Fruit fly (Drosophila melanogaster) whole organism, embryonic: ENCODE results near the gene CG45045.

ENCODE experiments used
- ATbp ChIP-seq: fragments of 200-800 bp; sonication (Bioruptor generic); optimal IDR thresholded peaks from 2 replicates; lab custom pipeline; 2017; ENCODE audit warnings: missing biosample characterization, mild to moderate bottlenecking, missing genetic modification characterization, missing genetic modification reagents
- Aef1 ChIP-seq: fragments of 200-800 bp; sonication (Bioruptor generic); IDR thresholded peaks from 3 replicates; pipeline ENCODE4 v1.3.6; 2022; ENCODE audit warnings: missing biosample characterization, missing genetic modification characterization
- Asciz ChIP-seq: fragments of 200-800 bp; sonication (Bioruptor generic); optimal IDR thresholded peaks from 2 replicates; lab custom pipeline; 2017; ENCODE audit warnings: missing biosample characterization, mild to moderate bottlenecking, missing genetic modification characterization, missing genetic modification reagents
- CG10147 ChIP-seq: fragments of 200-800 bp; sonication (Bioruptor generic); optimal IDR thresholded peaks from 2 replicates; lab custom pipeline; 2019; ENCODE audit warnings: missing biosample characterization, mild to moderate bottlenecking, missing genetic modification characterization, moderate library complexity
- CG10462 ChIP-seq: fragments of 200-800 bp; sonication (Bioruptor generic); optimal IDR thresholded peaks from 2 replicates; lab custom pipeline; 2016; ENCODE audit warnings: missing biosample characterization, missing genetic modification characterization
- CG11456 ChIP-seq: fragments of 200-800 bp; sonication (Bioruptor generic); IDR thresholded peaks from 3 replicates; pipeline ENCODE4 v1.3.6; 2022; ENCODE audit warnings: missing biosample characterization, missing genetic modification characterization
- CG11560 ChIP-seq: fragments of 200-800 bp; sonication (Bioruptor generic); IDR thresholded peaks from 3 replicates; pipeline ENCODE4 v1.3.6; 2022; ENCODE audit warnings: missing biosample characterization, missing genetic modification characterization
- CG11723 ChIP-seq: fragments of 200-800 bp; sonication (Bioruptor generic); optimal IDR thresholded peaks from 2 replicates; lab custom pipeline; 2017; ENCODE audit warnings: missing biosample characterization, mild to moderate bottlenecking, missing genetic modification characterization
- CG13624 ChIP-seq: fragments of 200-800 bp; sonication (Bioruptor generic); optimal IDR thresholded peaks from 2 replicates; lab custom pipeline; 2016; ENCODE audit warnings: missing biosample characterization, missing genetic modification characterization
- CG15696 ChIP-seq: fragments of 200-800 bp; sonication (Bioruptor generic); optimal IDR thresholded peaks from 2 replicates; lab custom pipeline; 2019; ENCODE audit warnings: missing biosample characterization, mild to moderate bottlenecking, missing genetic modification characterization, moderate library complexity
- CG1602 ChIP-seq: fragments of 200-800 bp; sonication (Bioruptor generic); optimal IDR thresholded peaks from 3 replicates; lab custom pipeline; 2016; ENCODE audit warnings: missing biosample characterization, missing genetic modification characterization
- CG16779 ChIP-seq: fragments of 200-800 bp; sonication (Bioruptor generic); IDR thresholded peaks from 2 replicates; pipeline ENCODE4 v1.3.6; 2022; ENCODE audit warnings: missing biosample characterization, missing genetic modification characterization
- CG17385 ChIP-seq: fragments of 200-800 bp; sonication (Bioruptor generic); optimal IDR thresholded peaks from 3 replicates; lab custom pipeline; 2018; ENCODE audit warnings: missing biosample characterization, mild to moderate bottlenecking, missing genetic modification characterization
- CG2129 ChIP-seq: fragments of 200-800 bp; sonication (Bioruptor generic); IDR thresholded peaks from 2 replicates; pipeline ENCODE4 v1.3.6; 2022; ENCODE audit warnings: missing biosample characterization, missing genetic modification characterization; ENCODE audit not compliant: partially characterized antibody
- CG31441 ChIP-seq: fragments of 200-800 bp; sonication (Bioruptor generic); IDR thresholded peaks from 2 replicates; pipeline ENCODE4 v1.3.6; 2022; ENCODE audit warnings: missing biosample characterization, missing genetic modification characterization
- CG34422 ChIP-seq: fragments of 200-800 bp; sonication (Bioruptor generic); IDR thresholded peaks from 3 replicates; pipeline ENCODE4 v1.3.6; 2022; ENCODE audit warnings: missing biosample characterization, missing genetic modification characterization
- CG4730 ChIP-seq: fragments of 200-800 bp; sonication (Bioruptor generic); IDR thresholded peaks from 2 replicates; pipeline ENCODE4 v1.3.6; 2022; ENCODE audit warnings: missing biosample characterization, missing genetic modification characterization
- CG4854 ChIP-seq: fragments of 200-800 bp; sonication (Bioruptor generic); optimal IDR thresholded peaks from 2 replicates; lab custom pipeline; 2016; ENCODE audit warnings: missing biosample characterization, missing genetic modification characterization, inconsistent platforms
- CG7357 ChIP-seq: fragments of 200-800 bp; sonication (Bioruptor generic); IDR thresholded peaks from 3 replicates; pipeline ENCODE4 v1.3.6; 2022; ENCODE audit warnings: missing biosample characterization, missing genetic modification characterization
- CG7786 ChIP-seq: fragments of 200-800 bp; sonication (Bioruptor generic); optimal IDR thresholded peaks from 2 replicates; lab custom pipeline; 2016; ENCODE audit warnings: missing biosample characterization, missing genetic modification characterization
- CG9727 ChIP-seq: fragments of 200-800 bp; sonication (Bioruptor generic); optimal IDR thresholded peaks from 3 replicates; lab custom pipeline; 2017; ENCODE audit warnings: missing biosample characterization, mild to moderate bottlenecking, missing genetic modification characterization
- CrebB ChIP-seq: fragments of 200-800 bp; sonication (Bioruptor generic); optimal IDR thresholded peaks from 3 replicates; lab custom pipeline; 2018; ENCODE audit warnings: missing biosample characterization, mild to moderate bottlenecking, missing genetic modification characterization
- Dref ChIP-seq: fragments of 200-800 bp; sonication (Bioruptor generic); IDR thresholded peaks from 2 replicates; pipeline ENCODE4 v1.3.6; 2022; ENCODE audit warnings: missing biosample characterization, missing genetic modification characterization
- Hsf ChIP-seq: fragments of 200-800 bp; sonication (Bioruptor generic); optimal IDR thresholded peaks from 3 replicates; lab custom pipeline; 2016; ENCODE audit warnings: missing biosample characterization, missing genetic modification characterization
- Kr ChIP-seq: fragments of 200-800 bp; sonication (Bioruptor generic); optimal IDR thresholded peaks from 2 replicates; lab custom pipeline; 2017; ENCODE audit warnings: missing biosample characterization, mild to moderate bottlenecking, missing genetic modification characterization
- Lpt ChIP-seq: fragments of >200 bp; optimal IDR thresholded peaks from 2 replicates; lab custom pipeline; 2018; ENCODE audit warnings: missing biosample characterization, missing genetic modification characterization
- Med ChIP-seq: fragments of 200-800 bp; sonication (Bioruptor generic); peaks from one replicate; lab custom pipeline; 2016; ENCODE audit warnings: missing biosample characterization, missing genetic modification characterization, mild to moderate bottlenecking, inconsistent platforms, moderate library complexity
- Sox102F ChIP-seq: fragments of 200-800 bp; sonication (Bioruptor generic); optimal IDR thresholded peaks from 2 replicates; lab custom pipeline; 2018; ENCODE audit warnings: missing biosample characterization, mild to moderate bottlenecking, missing genetic modification characterization, moderate library complexity
- Sry-δ ChIP-seq: fragments of 200-800 bp; sonication (Bioruptor generic); optimal IDR thresholded peaks from 2 replicates; lab custom pipeline; 2016; ENCODE audit warnings: missing biosample characterization, missing genetic modification characterization
- YL-1 ChIP-seq: fragments of 200-800 bp; sonication (Bioruptor generic); optimal IDR thresholded peaks from 3 replicates; lab custom pipeline; 2017; ENCODE audit warnings: missing biosample characterization, mild to moderate bottlenecking, missing genetic modification characterization
- bigmax ChIP-seq: fragments of 200-800 bp; sonication (Bioruptor generic); optimal IDR thresholded peaks from 2 replicates; lab custom pipeline; 2018; ENCODE audit warnings: missing biosample characterization, mild to moderate bottlenecking, missing genetic modification characterization
- bowl ChIP-seq: fragments of 200-800 bp; sonication (Bioruptor generic); IDR thresholded peaks from 2 replicates; pipeline ENCODE4 v1.3.6; 2022; ENCODE audit warnings: missing biosample characterization, missing genetic modification characterization
- btn ChIP-seq: fragments of 200-800 bp; sonication (Bioruptor generic); optimal IDR thresholded peaks from 2 replicates; lab custom pipeline; 2016; ENCODE audit warnings: missing biosample characterization, missing genetic modification characterization
- chif ChIP-seq, 2 experiments: fragments of 200-800 bp; sonication (Bioruptor generic); optimal IDR thresholded peaks; 3 replicates each; lab custom pipeline; 2016; ENCODE audit warnings: missing biosample characterization in 2 of 2, missing genetic modification characterization in 2 of 2
- chinmo ChIP-seq: fragments of 200-800 bp; sonication (Bioruptor generic); IDR thresholded peaks from 4 replicates; pipeline ENCODE4 v1.3.6; 2022; ENCODE audit warnings: missing biosample characterization, missing genetic modification characterization; ENCODE audit not compliant: partially characterized antibody
- corto ChIP-seq: fragments of 200-800 bp; sonication (Bioruptor generic); optimal IDR thresholded peaks from 2 replicates; lab custom pipeline; 2016; ENCODE audit warnings: missing biosample characterization, mild to moderate bottlenecking, missing genetic modification characterization, moderate library complexity
- da ChIP-seq: fragments of 200-800 bp; sonication (Bioruptor generic); optimal IDR thresholded peaks from 2 replicates; lab custom pipeline; 2016; ENCODE audit warnings: missing biosample characterization, missing genetic modification characterization
- dimm ChIP-seq: fragments of 200-800 bp; sonication (Bioruptor generic); IDR thresholded peaks from 2 replicates; pipeline ENCODE4 v1.3.6; 2022; ENCODE audit warnings: missing biosample characterization, missing genetic modification characterization
- dm ChIP-seq: fragments of 200-800 bp; sonication (Bioruptor generic); optimal IDR thresholded peaks from 3 replicates; lab custom pipeline; 2016; ENCODE audit warnings: missing biosample characterization, missing genetic modification characterization
- lilli ChIP-seq: fragments of 200-800 bp; sonication (Bioruptor generic); optimal IDR thresholded peaks from 3 replicates; lab custom pipeline; 2016; ENCODE audit warnings: missing biosample characterization, missing genetic modification characterization
- mld ChIP-seq: fragments of 200-800 bp; sonication (Bioruptor generic); IDR thresholded peaks from 3 replicates; pipeline ENCODE4 v1.3.6; 2022; ENCODE audit warnings: missing biosample characterization, missing genetic modification characterization; ENCODE audit not compliant: partially characterized antibody
- otp ChIP-seq: fragments of 200-800 bp; sonication (Bioruptor generic); IDR thresholded peaks from 3 replicates; pipeline ENCODE4, ENCODE4 v1.3.6; 2022; ENCODE audit warnings: missing biosample characterization, missing genetic modification characterization
- scrt ChIP-seq: fragments of 200-800 bp; sonication (Bioruptor generic); optimal IDR thresholded peaks from 2 replicates; lab custom pipeline; 2018; ENCODE audit warnings: missing biosample characterization, mild to moderate bottlenecking, missing genetic modification characterization, moderate library complexity
- sens ChIP-seq: fragments of 200-800 bp; sonication (Bioruptor generic); peaks from one replicate; lab custom pipeline; 2016; ENCODE audit warnings: missing biosample characterization, missing genetic modification characterization
- tap ChIP-seq: fragments of 200-800 bp; optimal IDR thresholded peaks from 3 replicates; lab custom pipeline; 2019; ENCODE audit warnings: missing biosample characterization, mild to moderate bottlenecking, missing genetic modification characterization, moderate library complexity
- ttk ChIP-seq: fragments of 200-800 bp; sonication (Bioruptor generic); IDR thresholded peaks from 2 replicates; pipeline ENCODE4 v2.1.2; 2022; ENCODE audit warnings: missing biosample characterization, missing genetic modification characterization
- tup ChIP-seq: fragments of 200-800 bp; sonication (Bioruptor generic); optimal IDR thresholded peaks from 2 replicates; lab custom pipeline; 2016; ENCODE audit warnings: missing biosample characterization, mild to moderate bottlenecking, missing genetic modification characterization, moderate library complexity
- twi ChIP-seq: fragments of 200-800 bp; optimal IDR thresholded peaks from 2 replicates; lab custom pipeline; 2019; ENCODE audit warnings: missing biosample characterization, mild to moderate bottlenecking, missing genetic modification characterization, moderate library complexity

The CG45045 gene

dm6 chr3R:17711646-17711975 is 44.2 kb downstream of the CG45045 start:
- no peak for TF ChIP-seq CG11456 (GFP tag; lab: Robert Waterston, UW)
- peak; percentile 62 for TF ChIP-seq sens (GFP tag; lab: Kevin White, UChicago)
- TF ChIP-seq tap (tag; lab: Kevin White, UChicago), result peak; percentile 18
- no peak for TF ChIP-seq chif (GFP tag; optimal IDR thresholded peaks at IDR 0.05; lab: Kevin White, UChicago)

DNA sequence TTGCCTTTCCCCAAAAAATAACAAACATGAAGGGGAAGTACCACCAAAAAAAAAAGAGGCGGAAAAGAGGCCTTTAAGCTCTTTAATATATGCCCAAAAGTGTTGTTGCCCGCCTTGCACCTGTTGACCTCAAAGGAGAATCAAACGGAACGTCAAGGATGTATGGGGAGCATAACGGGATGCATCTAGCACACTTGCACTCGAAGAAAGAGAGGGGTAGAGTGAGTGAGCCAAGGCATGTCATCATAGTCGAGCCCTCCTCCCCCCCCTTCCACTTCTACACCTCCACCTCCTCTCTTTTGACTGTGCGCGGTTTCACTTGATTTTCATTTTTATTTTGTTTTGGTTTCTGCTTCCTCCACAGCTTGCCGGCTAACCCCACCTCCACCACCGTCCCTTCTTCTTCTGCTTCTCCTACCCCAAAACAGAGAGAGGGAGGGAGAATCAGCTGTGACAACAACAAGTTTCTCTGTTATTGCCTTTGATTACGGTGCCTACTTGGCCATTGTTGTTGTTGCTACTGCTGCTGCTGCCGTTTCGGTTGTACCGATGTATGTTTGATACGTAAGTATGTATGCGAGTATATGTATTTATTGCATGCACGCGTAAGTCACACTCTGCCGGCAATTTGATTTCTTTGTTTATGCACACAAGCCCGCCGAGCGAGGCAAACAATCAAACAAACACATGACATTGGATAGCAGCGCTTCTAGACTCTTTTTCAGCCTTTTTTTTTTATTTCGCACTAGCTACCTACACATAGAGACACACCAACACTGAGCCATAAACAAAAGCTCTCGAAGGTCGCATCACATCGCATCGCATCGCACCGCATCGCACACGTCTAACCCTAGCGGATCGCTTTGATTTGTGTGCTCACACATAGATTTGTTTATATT is 45.5 kb downstream of the CG45045 start:
- TF ChIP-seq otp (no peak), chinmo (GFP tag; lab: Robert Waterston, UW) (peak; percentile 74; the same call in 2 of the 4 replicates), Hsf (no peak), Sry-δ (GFP tag; lab: Kevin White, UChicago) (no peak), CG9727 (GFP tag; lab: Kevin White, UChicago) (peak; percentile 9), CG17385 (GFP tag; lab: Kevin White, UChicago) (peak; percentile 75), twi (tag; lab: Kevin White, UChicago) (no peak), CG7786 (GFP tag; lab: Kevin White, UChicago) (no peak), CG11560 (tag; lab: Robert Waterston, UW) (no peak), btn (GFP tag; lab: Kevin White, UChicago) (no peak), mld (GFP tag; lab: Robert Waterston, UW) (no peak), bigmax (GFP tag; lab: Kevin White, UChicago) (peak; percentile 11), Aef1 (no peak), CG10462 (GFP tag; lab: Kevin White, UChicago) (no peak), CG15696 (tag; lab: Kevin White, UChicago) (no peak), CG10147 (GFP tag; lab: Kevin White, UChicago) (no peak), lilli (GFP tag; lab: Kevin White, UChicago) (no peak), dm (GFP tag; lab: Kevin White, UChicago) (no peak), bowl (GFP tag; lab: Robert Waterston, UW) (no peak), ATbp (no peak), CrebB (tag; lab: Kevin White, UChicago) (no peak), CG34422 (GFP tag; lab: Robert Waterston, UW) (peak; percentile 56; the same call in 2 of the 3 replicates), scrt (GFP tag; lab: Kevin White, UChicago) (peak; percentile 16), ttk (GFP tag; lab: Robert Waterston, UW) (no peak), CG2129 (GFP tag; lab: Robert Waterston, UW) (no peak), Med (peak; percentile 25), CG1602 (GFP tag; lab: Kevin White, UChicago) (no peak), Lpt (GFP tag; lab: Kevin White, UChicago) (no peak), Asciz (GFP tag; lab: Kevin White, UChicago) (no peak), YL-1 (GFP tag; lab: Kevin White, UChicago) (peak; percentile 9), dimm (GFP tag; lab: Robert Waterston, UW) (no peak), CG16779 (GFP tag; lab: Robert Waterston, UW) (no peak), CG13624 (no peak), CG11723 (GFP tag; lab: Kevin White, UChicago) (no peak), CG7357 (no peak), da (GFP tag; lab: Kevin White, UChicago) (no peak), Kr (peak; percentile 52), CG4854 (no peak), CG31441 (GFP tag; lab: Robert Waterston, UW) (no peak), CG4730 (GFP tag; lab: Robert Waterston, UW) (no peak), Sox102F (GFP tag; lab: Kevin White, UChicago) (no peak), tup (no peak), tap (tag; lab: Kevin White, UChicago) (no peak), corto (GFP tag; lab: Kevin White, UChicago) (peak; percentile 42), Dref (no peak)
